Fruit fly (Drosophila melanogaster): ENCODE results near the gene tws.

dm6 chr3R:10082549-10083075 lies 57.0 kb downstream of the tws start:
- peak; percentile 85 for TF ChIP-seq cyc (GFP tag; optimal IDR thresholded peaks at IDR 0.05)
- TF ChIP-seq topi (GFP tag; optimal IDR thresholded peaks at IDR 0.05), result peak; percentile 80
- peak; percentile 81 for TF ChIP-seq Hr39 (GFP tag; optimal IDR thresholded peaks at IDR 0.05)
- TF ChIP-seq Hr4 (GFP tag; optimal IDR thresholded peaks at IDR 0.05), result peak; percentile 73
- peak; percentile 80 for TF ChIP-seq achi (GFP tag; optimal IDR thresholded peaks at IDR 0.05)
- TF ChIP-seq lz (GFP tag; optimal IDR thresholded peaks at IDR 0.05), result peak; percentile 77

All from whole organism, prepupa.